Worm (Caenorhabditis elegans): ENCODE measurements around the gene C46C2.5.

The C46C2.5 gene

ce11 chrIV:9191183-9191582 is 1.2 kb downstream of the C46C2.5 start (continued):
- TF ChIP-seq lin-1 (GFP tag; IDR thresholded peaks at IDR 0.05): no peak; the same call in 1 of the 2 replicates
- no peak; the same call in 1 of the 2 replicates for TF ChIP-seq Y75B8A.6 (GFP tag; IDR thresholded peaks at IDR 0.05)
- no peak for TF ChIP-seq daf-12 (tag; optimal IDR thresholded peaks at IDR 0.05)
- TF ChIP-seq nhr-42 (GFP tag; IDR thresholded peaks at IDR 0.05): no peak
- 0 out of 2 replicates have a peak, but pooled peaks have one; percentile 29 for TF ChIP-seq saeg-2 (GFP tag; IDR thresholded peaks at IDR 0.05)
- no peak for TF ChIP-seq pqm-1 (tag; optimal IDR thresholded peaks at IDR 0.05)
- TF ChIP-seq aly-2 (tag; optimal IDR thresholded peaks at IDR 0.05): no peak
- TF ChIP-seq fkh-10 (GFP tag; optimal IDR thresholded peaks at IDR 0.05): peak; percentile 40
- TF ChIP-seq ZK546.5 (tag; optimal IDR thresholded peaks at IDR 0.05): no peak
- peak; percentile 87 for TF ChIP-seq aha-1 (tag)
- TF ChIP-seq dmd-8 (GFP tag; IDR thresholded peaks at IDR 0.05): peak; percentile 79; the same call in 1 of the 2 replicates
- no peak for TF ChIP-seq ama-1 (optimal IDR thresholded peaks at IDR 0.05)
- TF ChIP-seq dmd-9 (GFP tag; IDR thresholded peaks at IDR 0.05): peak; percentile 70; the same call in 1 of the 2 replicates
- TF ChIP-seq nhr-48 (tag; optimal IDR thresholded peaks at IDR 0.05): no peak
- no peak for TF ChIP-seq php-3 (GFP tag; IDR thresholded peaks at IDR 0.05)
- no peak for TF ChIP-seq ceh-62 (tag; optimal IDR thresholded peaks at IDR 0.05)
- TF ChIP-seq mdl-1 (tag; optimal IDR thresholded peaks at IDR 0.05): peak in 1 of 2 experiments; percentile 71
- TF ChIP-seq T26A8.4 (GFP tag; IDR thresholded peaks at IDR 0.05): no peak
- TF ChIP-seq nhr-102 (tag; optimal IDR thresholded peaks at IDR 0.05): no peak
- TF ChIP-seq ces-1 (GFP tag; optimal IDR thresholded peaks at IDR 0.05): no peak
- TF ChIP-seq lim-7 (GFP tag; IDR thresholded peaks at IDR 0.05): peak; percentile 80
- no peak for TF ChIP-seq egl-43 (GFP tag; IDR thresholded peaks at IDR 0.05)
- peak; percentile 75 for TF ChIP-seq tra-1 (GFP tag; IDR thresholded peaks at IDR 0.05)
- TF ChIP-seq spr-1 (tag; optimal IDR thresholded peaks at IDR 0.05): no peak
- TF ChIP-seq madf-9 (GFP tag; conservative IDR thresholded peaks at IDR 0.05): peak; percentile 70
- no peak for TF ChIP-seq nhr-6 (tag; optimal IDR thresholded peaks at IDR 0.05)
- 0 out of 2 replicates have a peak, but pooled peaks have one; percentile 50 for TF ChIP-seq ceh-44 (GFP tag; IDR thresholded peaks at IDR 0.05)
- peak; percentile 56; the same call in 1 of the 2 replicates for TF ChIP-seq Y48G9A.11 (GFP tag; IDR thresholded peaks at IDR 0.05)
- TF ChIP-seq hlh-11 (tag; optimal IDR thresholded peaks at IDR 0.05): no peak
- TF ChIP-seq ctbp-1 (GFP tag; IDR thresholded peaks at IDR 0.05): peak; percentile 85

- TF ChIP-seq T26A8.4 (GFP tag; IDR thresholded peaks at IDR 0.05) (no peak), mdl-1 (tag; optimal IDR thresholded peaks at IDR 0.05) (no peak), egl-27 (tag; optimal IDR thresholded peaks at IDR 0.05) (no peak), nhr-48 (tag; optimal IDR thresholded peaks at IDR 0.05) (no peak), nhr-25 (tag; optimal IDR thresholded peaks at IDR 0.05; ENCODE audit: borderline replicate concordance, insufficient read depth) (no peak), mep-1 (tag; optimal IDR thresholded peaks at IDR 0.05) (no peak), ZK546.5 (tag; optimal IDR thresholded peaks at IDR 0.05) (no peak), nhr-10 (tag; optimal IDR thresholded peaks at IDR 0.05) (no peak), jun-1 (tag; optimal IDR thresholded peaks at IDR 0.05) (no peak), arid-1 (GFP tag; conservative IDR thresholded peaks at IDR 0.05) (no peak), F37D6.2 (tag; optimal IDR thresholded peaks at IDR 0.05) (no peak), ceh-82 (tag; optimal IDR thresholded peaks at IDR 0.05) (no peak), R02D3.7 (tag; optimal IDR thresholded peaks at IDR 0.05) (no peak), unc-62 (GFP tag; optimal IDR thresholded peaks at IDR 0.05 in 1 of 2) (no peak), unc-62 (tag; optimal IDR thresholded peaks at IDR 0.05) (no peak), daf-19 (GFP tag; conservative IDR thresholded peaks at IDR 0.05) (no peak), pqm-1 (tag; optimal IDR thresholded peaks at IDR 0.05) (no peak), snpc-1.2 (GFP tag; IDR thresholded peaks at IDR 0.05) (no peak), pha-4 (GFP tag; IDR thresholded peaks at IDR 0.05) (no peak), pha-4 (tag; optimal IDR thresholded peaks at IDR 0.05) (no peak), lin-29 (GFP tag; IDR thresholded peaks at IDR 0.05) (no peak)
Measured at ce11 chrIV:9184547-9184946, 7.9 kb downstream of the C46C2.5 start, which contains the start of gene C07C7.1. TSS of gene C07C7.1 (plus strand) at chrIV:9184847.

All from whole organism, L4 larva.